Fruit fly (Drosophila melanogaster) whole organism, pupa: ENCODE data around the gene CG7342.

Source experiments
- CG10348 ChIP-seq: fragments of 200-800 bp; sonication (Bioruptor generic); IDR thresholded peaks from 2 replicates; pipeline ENCODE4 v1.3.6; 2022; ENCODE audit warnings: missing biosample characterization, missing genetic modification characterization
- CG12605 ChIP-seq: fragments of 200-800 bp; sonication (Bioruptor generic); IDR thresholded peaks from 2 replicates; pipeline ENCODE4 v1.3.6; 2022; ENCODE audit warnings: missing biosample characterization, missing genetic modification characterization
- CG13204 ChIP-seq: fragments of 200-800 bp; sonication (Bioruptor generic); optimal IDR thresholded peaks from 2 replicates; lab custom pipeline; 2018; ENCODE audit warnings: missing biosample characterization, mild to moderate bottlenecking, missing genetic modification characterization, moderate library complexity
- CG14655 ChIP-seq: fragments of 200-800 bp; sonication (Bioruptor generic); optimal IDR thresholded peaks from 3 replicates; lab custom pipeline; 2017; ENCODE audit warnings: mild to moderate bottlenecking, missing biosample characterization, missing genetic modification reagents, missing genetic modification characterization
- CG15710 ChIP-seq: fragments of 200-800 bp; sonication (Bioruptor generic); optimal IDR thresholded peaks from 2 replicates; lab custom pipeline; 2018; ENCODE audit warnings: missing biosample characterization, mild to moderate bottlenecking, missing genetic modification characterization, moderate library complexity
- CG17806 ChIP-seq: fragments of 200-800 bp; sonication (Bioruptor generic); optimal IDR thresholded peaks from 2 replicates; lab custom pipeline; 2018; ENCODE audit warnings: missing biosample characterization, mild to moderate bottlenecking, missing genetic modification characterization, moderate library complexity
- CG4496 ChIP-seq: fragments of 200-800 bp; sonication (Bioruptor generic); IDR thresholded peaks from 3 replicates; pipeline ENCODE4 v1.3.6; 2022; ENCODE audit warnings: missing biosample characterization, missing genetic modification characterization
- CG8159 ChIP-seq: fragments of 200-800 bp; sonication (Bioruptor generic); optimal IDR thresholded peaks from 3 replicates; lab custom pipeline; 2018; ENCODE audit warnings: missing biosample characterization, mild to moderate bottlenecking, missing genetic modification characterization, moderate library complexity
- CG8301 ChIP-seq: fragments of 200-800 bp; sonication (Bioruptor generic); optimal IDR thresholded peaks from 2 replicates; lab custom pipeline; 2018; ENCODE audit warnings: missing biosample characterization, mild to moderate bottlenecking, missing genetic modification characterization
- CG9948 ChIP-seq: fragments of 200-800 bp; sonication (Bioruptor generic); optimal IDR thresholded peaks from 2 replicates; lab custom pipeline; 2018; ENCODE audit warnings: missing biosample characterization, mild to moderate bottlenecking, missing genetic modification characterization, moderate library complexity
- D1 ChIP-seq: fragments of 200-800 bp; sonication (Bioruptor generic); optimal IDR thresholded peaks from 2 replicates; lab custom pipeline; 2018; ENCODE audit warnings: missing biosample characterization, mild to moderate bottlenecking, missing genetic modification characterization, moderate library complexity
- Ets98B ChIP-seq: fragments of 200-800 bp; sonication (Bioruptor generic); IDR thresholded peaks from 2 replicates; pipeline ENCODE4 v1.3.6; 2022; ENCODE audit warnings: missing biosample characterization, missing genetic modification characterization
- Pif1B ChIP-seq: fragments of 200-800 bp; sonication (Bioruptor generic); optimal IDR thresholded peaks from 3 replicates; lab custom pipeline; 2016; ENCODE audit warnings: missing biosample characterization, missing genetic modification characterization
- fd96Ca ChIP-seq: fragments of 200-800 bp; sonication (Bioruptor generic); IDR thresholded peaks from 3 replicates; pipeline ENCODE4 v1.3.6; 2022; ENCODE audit warnings: missing biosample characterization, missing genetic modification characterization

DNA sequence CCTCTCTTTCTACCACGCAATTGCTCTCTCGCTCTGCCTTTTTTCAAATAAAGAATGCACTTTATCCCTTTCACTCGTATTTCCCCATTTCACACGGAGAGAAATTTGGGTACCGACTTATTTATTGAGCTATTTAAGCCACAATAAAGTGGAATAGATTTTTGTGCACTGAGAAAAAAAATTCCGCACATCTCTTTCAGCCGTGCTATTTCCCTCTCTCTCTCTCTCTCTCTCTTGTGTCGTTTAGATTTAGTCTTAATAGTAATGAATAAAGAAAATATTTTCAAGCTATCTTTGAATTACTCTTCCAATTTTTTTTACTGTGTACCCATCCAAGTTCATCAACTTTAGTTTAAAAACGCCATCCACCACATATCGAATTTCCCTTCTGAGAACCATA lies 20.4 kb downstream of the CG7342 start:
- TF ChIP-seq CG17806 (tag; lab: Kevin White, UChicago) (peak; percentile 57), CG4496 (peak; percentile 76), CG13204 (GFP tag; lab: Kevin White, UChicago) (peak; percentile 6), CG15710 (peak; percentile 65), fd96Ca (GFP tag; lab: Robert Waterston, UW) (peak; percentile 76), CG14655 (peak; percentile 76), CG8159 (peak; percentile 67), Ets98B (GFP tag; lab: Robert Waterston, UW) (peak; percentile 65), CG8301 (tag; lab: Kevin White, UChicago) (peak; percentile 68), CG9948 (tag; lab: Kevin White, UChicago) (peak; percentile 62), Pif1B (peak; percentile 57), CG12605 (GFP tag; lab: Robert Waterston, UW) (peak; percentile 51; the same call in 1 of the 2 replicates), CG10348 (GFP tag; lab: Robert Waterston, UW) (no peak), D1 (no peak)
